Worm (Caenorhabditis elegans) whole organism, mixed stage, embryonic: ENCODE data around the gene F13D12.3.

Source experiments
- M03D4.4 ChIP-seq: sonication (generic microtip); optimal IDR thresholded peaks from 2 replicates; lab custom pipeline; 2017; ENCODE audit warnings: mild to moderate bottlenecking, missing genetic modification characterization, missing compliant biosample characterization
- bed-3 ChIP-seq: fragments of 200-800 bp; sonication (Bioruptor generic); optimal IDR thresholded peaks from 3 replicates; lab custom pipeline; 2018; ENCODE audit warnings: mild to moderate bottlenecking, missing genetic modification characterization, moderate library complexity, missing compliant biosample characterization
- blmp-1 ChIP-seq: fragments of 150-350 bp; optimal IDR thresholded peaks from 2 replicates; lab custom pipeline; 2014; ENCODE audit warnings: missing biosample characterization, missing genetic modification characterization
- ceh-39 ChIP-seq: fragments of 150-350 bp; optimal IDR thresholded peaks from 2 replicates; lab custom pipeline; 2014; ENCODE audit warnings: missing biosample characterization, missing genetic modification characterization
- ceh-43 ChIP-seq: fragments of 200-800 bp; sonication (Bioruptor generic); optimal IDR thresholded peaks from 2 replicates; lab custom pipeline; 2018; ENCODE audit warnings: mild to moderate bottlenecking, missing genetic modification characterization, moderate library complexity, missing compliant biosample characterization
- ceh-83 ChIP-seq: fragments of 200-800 bp; sonication (Bioruptor generic); optimal IDR thresholded peaks from 2 replicates; lab custom pipeline; 2018; ENCODE audit warnings: mild to moderate bottlenecking, missing genetic modification characterization, missing compliant biosample characterization
- ces-1 ChIP-seq: fragments of 150-350 bp; optimal IDR thresholded peaks from 2 replicates; lab custom pipeline; 2014; ENCODE audit warnings: missing biosample characterization, missing genetic modification reagents, missing genetic modification characterization
- cnd-1 ChIP-seq: fragments of 200-800 bp; sonication (Bioruptor generic); optimal IDR thresholded peaks from 2 replicates; lab custom pipeline; 2018; ENCODE audit warnings: mild to moderate bottlenecking, missing genetic modification characterization, missing compliant biosample characterization
- drap-1 ChIP-seq: fragments of 200-800 bp; sonication (Bioruptor generic); optimal IDR thresholded peaks from 3 replicates; lab custom pipeline; 2018; ENCODE audit warnings: mild to moderate bottlenecking, missing genetic modification characterization, missing compliant biosample characterization
- elt-1 ChIP-seq: sonication (generic microtip); optimal IDR thresholded peaks from 2 replicates; lab custom pipeline; 2017; ENCODE audit warnings: missing genetic modification characterization, mild to moderate bottlenecking, missing compliant biosample characterization, antibody characterized with exemption, moderate library complexity, borderline replicate concordance; ENCODE audit not compliant: insufficient read depth
- elt-3 ChIP-seq: fragments of 150-350 bp; optimal IDR thresholded peaks from 2 replicates; lab custom pipeline; 2014; ENCODE audit warnings: missing biosample characterization, missing genetic modification characterization
- flh-1 ChIP-seq: fragments of 200-800 bp; sonication (Bioruptor generic); optimal IDR thresholded peaks from 2 replicates; lab custom pipeline; 2018; ENCODE audit warnings: mild to moderate bottlenecking, missing genetic modification characterization, moderate library complexity, missing compliant biosample characterization
- hlh-1 ChIP-seq: fragments of 150-350 bp; optimal IDR thresholded peaks from 2 replicates; lab custom pipeline; 2014; ENCODE audit warnings: missing biosample characterization, missing genetic modification reagents, missing genetic modification characterization
- lin-13 ChIP-seq: fragments of 150-350 bp; optimal IDR thresholded peaks from 2 replicates; lab custom pipeline; 2014; ENCODE audit warnings: missing biosample characterization, missing genetic modification characterization
- lin-32 ChIP-seq: fragments of 200-800 bp; sonication (Bioruptor generic); optimal IDR thresholded peaks from 2 replicates; lab custom pipeline; 2018; ENCODE audit warnings: mild to moderate bottlenecking, missing genetic modification characterization, missing compliant biosample characterization
- lsy-2 ChIP-seq: fragments of 150-350 bp; optimal IDR thresholded peaks from 2 replicates; lab custom pipeline; 2014; ENCODE audit warnings: missing biosample characterization, missing genetic modification characterization
- mab-5 ChIP-seq: fragments of 150-350 bp; optimal IDR thresholded peaks from 2 replicates; lab custom pipeline; 2014; ENCODE audit warnings: missing biosample characterization, missing genetic modification characterization
- mls-2 ChIP-seq: sonication (generic microtip); optimal IDR thresholded peaks from 2 replicates; lab custom pipeline; 2016; ENCODE audit warnings: mild to moderate bottlenecking, missing genetic modification characterization, moderate library complexity, missing compliant biosample characterization
- nhr-12 ChIP-seq: fragments of 150-350 bp; optimal IDR thresholded peaks from 2 replicates; lab custom pipeline; 2014; ENCODE audit warnings: missing biosample characterization, missing genetic modification characterization
- nhr-2 ChIP-seq: fragments of 150-350 bp; optimal IDR thresholded peaks from 2 replicates; lab custom pipeline; 2014; ENCODE audit warnings: missing biosample characterization, missing genetic modification characterization
- nhr-237 ChIP-seq: fragments of 150-350 bp; optimal IDR thresholded peaks from 2 replicates; lab custom pipeline; 2014; ENCODE audit warnings: missing biosample characterization, missing genetic modification characterization
- nhr-28 ChIP-seq: fragments of 150-350 bp; optimal IDR thresholded peaks from 2 replicates; lab custom pipeline; 2014; ENCODE audit warnings: missing biosample characterization, missing genetic modification characterization
- nhr-76 ChIP-seq: sonication (generic microtip); optimal IDR thresholded peaks from 2 replicates; lab custom pipeline; 2017; ENCODE audit warnings: missing biosample characterization, missing genetic modification characterization
- pha-4 ChIP-seq: fragments of 150-350 bp; optimal IDR thresholded peaks from 2 replicates; lab custom pipeline; 2018; ENCODE audit warnings: missing biosample characterization, missing genetic modification reagents, missing genetic modification characterization
- snpc-4 ChIP-seq: fragments of 150-350 bp; optimal IDR thresholded peaks from 2 replicates; lab custom pipeline; 2014; ENCODE audit warnings: missing biosample characterization, missing genetic modification characterization
- sptf-1 ChIP-seq: sonication (generic microtip); optimal IDR thresholded peaks from 2 replicates; lab custom pipeline; 2017; ENCODE audit warnings: mild to moderate bottlenecking, missing genetic modification characterization, moderate library complexity, missing compliant biosample characterization
- tbx-8 ChIP-seq: fragments of 200-800 bp; sonication (Bioruptor generic); optimal IDR thresholded peaks from 2 replicates; lab custom pipeline; 2018; ENCODE audit warnings: mild to moderate bottlenecking, missing genetic modification characterization, moderate library complexity, missing compliant biosample characterization
- unc-120 ChIP-seq: sonication (generic microtip); optimal IDR thresholded peaks from 2 replicates; lab custom pipeline; 2017; ENCODE audit warnings: missing genetic modification characterization, missing compliant biosample characterization; ENCODE audit not compliant: poor library complexity, severe bottlenecking
- unc-39 ChIP-seq: fragments of 150-350 bp; optimal IDR thresholded peaks from 2 replicates; lab custom pipeline; 2014; ENCODE audit warnings: missing biosample characterization, missing genetic modification characterization
- unc-62 ChIP-seq: fragments of 150-350 bp; optimal IDR thresholded peaks from 2 replicates; lab custom pipeline; 2014; ENCODE audit warnings: missing biosample characterization, missing genetic modification reagents, missing genetic modification characterization
- ztf-11 ChIP-seq: fragments of 150-350 bp; optimal IDR thresholded peaks from 2 replicates; lab custom pipeline; 2014; ENCODE audit warnings: missing biosample characterization, missing genetic modification characterization

F13D12.3 gene

DNA sequence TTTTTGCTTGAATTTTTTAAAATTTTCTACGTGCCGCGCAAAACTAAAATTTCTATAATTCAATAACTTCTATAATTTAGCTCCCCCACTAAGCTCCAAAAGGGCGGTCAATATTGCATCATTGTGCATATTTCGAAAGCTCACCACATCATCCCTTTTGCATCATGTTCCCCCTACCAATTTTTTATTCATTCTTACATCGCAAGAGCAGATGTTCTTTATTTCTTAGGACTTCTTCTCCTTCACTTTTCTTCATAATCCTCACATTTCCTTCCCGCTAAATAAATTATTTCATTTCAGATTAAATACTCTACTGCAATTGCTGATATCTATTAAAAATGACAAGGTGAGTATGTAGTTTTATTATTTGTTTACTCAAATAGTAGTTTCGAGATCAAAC, 3.7 kb downstream of the F13D12.3 start, which contains the start of gene ldh-1:
Gene ldh-1, plus strand, starts transcription at position 301 of the 400 bp plus-strand sequence.
- peak; percentile 37 for TF ChIP-seq ces-1 (GFP tag; lab: Kevin White, UChicago)
- TF ChIP-seq nhr-237 (tag; lab: Kevin White, UChicago) = no peak

DNA sequence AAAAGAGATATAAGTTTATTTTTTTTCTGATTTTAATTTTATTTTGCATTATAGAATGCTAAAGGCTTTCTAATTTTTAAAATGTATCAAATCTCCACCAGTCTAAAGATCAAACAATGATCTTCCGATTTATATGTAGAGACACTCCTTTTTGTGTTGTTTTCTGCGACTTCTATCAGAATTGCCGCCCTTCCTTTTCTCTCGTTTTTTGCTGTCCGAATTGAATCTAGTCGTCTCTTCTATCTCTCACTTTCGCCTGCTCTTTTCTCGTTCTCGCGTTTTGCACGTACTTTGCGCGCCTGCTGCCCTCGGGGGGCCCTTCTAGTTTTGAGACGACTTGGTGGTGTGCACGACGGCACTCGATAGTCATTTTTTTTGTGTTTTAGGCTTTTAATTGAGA, 4.2 kb downstream of the F13D12.3 start:
- peak; percentile 25 for TF ChIP-seq unc-120
- TF ChIP-seq ces-1 (GFP tag; lab: Kevin White, UChicago) = peak; percentile 85
- TF ChIP-seq blmp-1 (tag; lab: Kevin White, UChicago) = no peak
- TF ChIP-seq hlh-1 (tag; lab: Kevin White, UChicago) = peak; percentile 74

DNA sequence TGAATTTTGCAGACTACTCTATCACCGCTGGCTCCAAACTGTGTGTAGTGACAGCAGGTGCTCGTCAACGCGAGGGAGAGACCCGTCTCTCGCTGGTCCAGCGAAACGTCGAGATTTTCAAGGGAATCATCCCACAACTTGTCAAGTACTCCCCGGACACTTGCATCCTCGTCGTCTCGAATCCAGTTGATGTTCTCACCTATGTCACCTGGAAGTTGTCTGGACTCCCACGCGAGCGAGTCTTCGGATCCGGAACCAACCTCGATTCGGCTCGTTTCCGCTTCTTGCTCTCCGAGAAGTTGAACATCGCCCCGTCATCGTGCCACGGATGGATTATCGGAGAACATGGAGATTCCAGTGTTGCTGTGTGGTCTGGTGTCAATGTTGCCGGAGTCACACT, 5.4 kb downstream of the F13D12.3 start:
- TF ChIP-seq elt-1 (tag; lab: Kevin White, UChicago) (no peak), cnd-1 (no peak), nhr-237 (tag; lab: Kevin White, UChicago) (no peak), mls-2 (tag; lab: Kevin White, UChicago) (no peak), bed-3 (no peak), unc-39 (tag; lab: Kevin White, UChicago) (no peak), unc-62 (GFP tag; lab: Kevin White, UChicago) (no peak), lin-13 (tag; lab: Kevin White, UChicago) (no peak), sptf-1 (tag; lab: Kevin White, UChicago) (no peak), nhr-2 (tag; lab: Kevin White, UChicago) (no peak), hlh-1 (tag; lab: Kevin White, UChicago) (no peak), ceh-43 (GFP tag; lab: Kevin White, UChicago) (no peak), lsy-2 (tag; lab: Kevin White, UChicago) (no peak), drap-1 (no peak)
- TF ChIP-seq, all 35 proteins: peak for 0

DNA sequence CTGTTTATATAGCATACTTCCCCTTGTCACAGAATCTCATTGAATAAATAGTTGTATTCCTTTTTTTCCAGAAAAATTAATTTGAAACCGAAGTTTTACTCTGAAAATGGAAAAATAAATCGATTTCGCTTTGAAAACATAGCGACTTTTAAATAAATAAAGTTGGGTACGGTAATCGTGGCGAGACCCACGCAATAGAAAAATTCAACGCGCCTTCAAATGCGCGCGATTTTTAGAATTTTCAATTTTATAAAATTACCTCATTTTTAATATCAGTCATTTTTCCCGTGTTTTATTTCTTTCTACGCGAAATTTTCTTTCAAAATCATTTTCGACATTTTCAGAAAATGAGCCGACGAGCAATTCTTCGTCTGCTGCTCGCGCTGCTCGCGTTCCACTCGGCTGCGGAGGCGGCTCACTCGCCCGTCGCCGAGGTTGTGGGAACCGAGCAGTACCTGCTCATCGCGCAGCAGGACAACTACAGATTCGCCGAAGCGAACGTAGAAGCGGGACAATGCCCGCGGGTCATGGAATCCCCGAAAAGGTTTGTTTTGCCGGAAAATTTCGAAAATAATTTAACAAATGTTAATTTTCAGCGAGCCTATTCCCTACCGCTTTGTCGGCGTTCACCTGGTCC, 6.4 kb downstream of the F13D12.3 start, which contains the start of gene F13D12.5:
Gene F13D12.5, plus strand, starts transcription at position 345 of the 637 bp plus-strand sequence.
- TF ChIP-seq tbx-8 (GFP tag; lab: Kevin White, UChicago) = no peak
- TF ChIP-seq ceh-83 = no peak
- TF ChIP-seq cnd-1 = no peak
- no peak for TF ChIP-seq nhr-12 (tag; lab: Kevin White, UChicago)
- no peak for TF ChIP-seq nhr-237 (tag; lab: Kevin White, UChicago)
- TF ChIP-seq ceh-39 (tag; lab: Kevin White, UChicago) = no peak
- no peak for TF ChIP-seq pha-4 (tag; lab: Kevin White, UChicago)
- TF ChIP-seq nhr-28 = no peak
- no peak for TF ChIP-seq snpc-4 (tag; lab: Kevin White, UChicago)
- no peak for TF ChIP-seq ces-1 (GFP tag; lab: Kevin White, UChicago)
- no peak for TF ChIP-seq ceh-43 (GFP tag; lab: Kevin White, UChicago)

DNA sequence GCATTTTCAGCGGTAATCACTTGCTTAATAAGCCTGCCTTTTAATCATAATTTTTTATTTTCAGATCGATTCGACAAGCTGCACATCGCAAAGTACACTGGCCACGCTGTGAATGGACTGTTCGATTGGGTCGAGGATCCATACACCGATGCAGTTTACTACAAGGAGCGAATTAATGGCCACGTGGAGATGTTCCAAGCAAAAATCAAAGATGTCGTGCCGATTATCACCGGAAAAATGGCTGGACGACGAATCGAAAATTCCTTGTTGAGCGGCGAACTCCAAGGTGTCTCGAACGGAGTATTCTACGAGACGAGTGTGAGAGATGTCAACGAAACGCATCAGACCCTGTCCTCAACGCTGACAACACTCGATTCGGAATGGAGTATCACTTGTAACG, 7.2 kb downstream of the F13D12.3 start:
- TF ChIP-seq ceh-83 (no peak), elt-3 (no peak), flh-1 (GFP tag; lab: Kevin White, UChicago) (no peak), ztf-11 (tag; lab: Kevin White, UChicago) (no peak), nhr-28 (no peak), cnd-1 (no peak), nhr-12 (tag; lab: Kevin White, UChicago) (no peak), mls-2 (tag; lab: Kevin White, UChicago) (no peak), lin-13 (tag; lab: Kevin White, UChicago) (no peak), mab-5 (tag; lab: Kevin White, UChicago) (no peak), snpc-4 (tag; lab: Kevin White, UChicago) (no peak), M03D4.4 (tag; lab: Kevin White, UChicago) (no peak), elt-1 (tag; lab: Kevin White, UChicago) (no peak), hlh-1 (tag; lab: Kevin White, UChicago) (no peak), lin-32 (GFP tag; lab: Kevin White, UChicago) (no peak), nhr-237 (tag; lab: Kevin White, UChicago) (no peak), blmp-1 (tag; lab: Kevin White, UChicago) (no peak), lsy-2 (tag; lab: Kevin White, UChicago) (no peak), nhr-76 (tag; lab: Kevin White, UChicago) (no peak)
